Fruit fly (Drosophila melanogaster) whole organism, wandering third instar larva: ENCODE measurements around the gene CG46467.
A peak's percentile ranks its signal among the peaks of the same experiment; 100 is the strongest.

Experiments
- CG32264 ChIP-seq: fragments of 200-800 bp; sonication (Bioruptor generic); optimal IDR thresholded peaks from 2 replicates; lab custom pipeline; 2016; ENCODE audit warnings: missing biosample characterization, missing genetic modification characterization
- CG9705 ChIP-seq: fragments of 200-800 bp; sonication (Bioruptor generic); optimal IDR thresholded peaks from 2 replicates; lab custom pipeline; 2018; ENCODE audit warnings: missing biosample characterization, mild to moderate bottlenecking, missing genetic modification characterization
- CrebA ChIP-seq: fragments of 200-800 bp; sonication (Bioruptor generic); optimal IDR thresholded peaks from 2 replicates; lab custom pipeline; 2016; ENCODE audit warnings: missing biosample characterization, mild to moderate bottlenecking, missing genetic modification characterization, borderline replicate concordance
- Dfd ChIP-seq: fragments of >200 bp; optimal IDR thresholded peaks from 2 replicates; lab custom pipeline; 2017; ENCODE audit warnings: missing biosample characterization, missing genetic modification characterization
- GATAd ChIP-seq: sonication (Bioruptor generic); optimal IDR thresholded peaks from 2 replicates; lab custom pipeline; 2016; ENCODE audit warnings: missing biosample characterization, missing genetic modification characterization
- HLH106 ChIP-seq: fragments of 200-800 bp; optimal IDR thresholded peaks from 3 replicates; lab custom pipeline; 2019; ENCODE audit warnings: missing biosample characterization, mild to moderate bottlenecking, missing genetic modification characterization, moderate library complexity
- Hnf4 ChIP-seq: fragments of 200-800 bp; sonication (Bioruptor generic); optimal IDR thresholded peaks from 2 replicates; lab custom pipeline; 2016; ENCODE audit warnings: missing biosample characterization, mild to moderate bottlenecking, missing genetic modification characterization
- Hr78 ChIP-seq: fragments of >200 bp; optimal IDR thresholded peaks from 2 replicates; lab custom pipeline; 2017; ENCODE audit warnings: missing biosample characterization, missing genetic modification characterization
- Hr83 ChIP-seq: fragments of 200-300 bp; sonication (Bioruptor generic); optimal IDR thresholded peaks from 2 replicates; lab custom pipeline; 2016; ENCODE audit warnings: missing biosample characterization, mild to moderate bottlenecking, missing genetic modification characterization, moderate library complexity; ENCODE audit not compliant: poor library complexity, severe bottlenecking
- Jra ChIP-seq: sonication (Bioruptor generic); optimal IDR thresholded peaks from 2 replicates; lab custom pipeline; 2016; ENCODE audit warnings: missing biosample characterization, missing genetic modification characterization
- Mio ChIP-seq: sonication (Bioruptor generic); optimal IDR thresholded peaks from 2 replicates; lab custom pipeline; 2016; ENCODE audit warnings: missing biosample characterization, missing genetic modification characterization
- N ChIP-seq: fragments of >200 bp; optimal IDR thresholded peaks from 2 replicates; lab custom pipeline; 2018; ENCODE audit warnings: missing biosample characterization, missing external identifiers, missing genetic modification characterization
- OdsH ChIP-seq: fragments of 200-800 bp; sonication (Bioruptor generic); optimal IDR thresholded peaks from 2 replicates; lab custom pipeline; 2016; ENCODE audit warnings: missing biosample characterization, mild to moderate bottlenecking, missing genetic modification characterization
- Rel ChIP-seq, 2 experiments: fragments of 200-800 bp; sonication (Bioruptor generic) in 1 of 2; optimal IDR thresholded peaks; 2 replicates in 1 of 2; 3 replicates in 1 of 2; lab custom pipeline; 2016 to 2019; ENCODE audit warnings: mild to moderate bottlenecking in 2 of 2, missing biosample characterization in 2 of 2, missing genetic modification characterization in 2 of 2, moderate library complexity in 1 of 2
- Sp1 ChIP-seq: fragments of 200-800 bp; sonication (Bioruptor generic); optimal IDR thresholded peaks from 3 replicates; lab custom pipeline; 2019; ENCODE audit warnings: missing biosample characterization, mild to moderate bottlenecking, missing genetic modification characterization, moderate library complexity
- Vsx2 ChIP-seq: fragments of 200-300, 225-300 bp; sonication (Bioruptor generic); optimal IDR thresholded peaks from 2 replicates; lab custom pipeline; 2018; ENCODE audit warnings: missing biosample characterization, missing genetic modification characterization; ENCODE audit not compliant: partially characterized antibody
- br ChIP-seq: fragments of 200-800 bp; sonication (Bioruptor generic); optimal IDR thresholded peaks from 2 replicates; lab custom pipeline; 2016; ENCODE audit warnings: missing biosample characterization, missing genetic modification characterization
- dl ChIP-seq, 2 experiments: fragments of 175-275, 200-275 bp in 1 of 2; fragments of 200-275 bp in 1 of 2; sonication (Bioruptor generic); optimal IDR thresholded peaks; lab custom pipeline; 2018; ENCODE audit warnings: mild to moderate bottlenecking in 2 of 2, missing biosample characterization in 2 of 2, missing genetic modification characterization in 2 of 2, moderate library complexity in 2 of 2; ENCODE audit not compliant: partially characterized antibody in 2 of 2, insufficient read depth in 1 of 2
- dsf ChIP-seq: sonication (Bioruptor generic); optimal IDR thresholded peaks from 2 replicates; lab custom pipeline; 2016; ENCODE audit warnings: missing biosample characterization, missing genetic modification characterization, borderline replicate concordance
- foxo ChIP-seq, 2 experiments: fragments of 200-800 bp; sonication (Bioruptor generic); optimal IDR thresholded peaks; 2 replicates in 1 of 2; 3 replicates in 1 of 2; lab custom pipeline; 2016 to 2017; ENCODE audit warnings: missing biosample characterization in 2 of 2, missing genetic modification characterization in 2 of 2
- fru ChIP-seq: fragments of 200-800 bp; sonication (Bioruptor generic); optimal IDR thresholded peaks from 3 replicates; lab custom pipeline; 2016; ENCODE audit warnings: missing biosample characterization, mild to moderate bottlenecking, missing genetic modification characterization
- h ChIP-seq: fragments of 200-800 bp; sonication (Bioruptor generic); optimal IDR thresholded peaks from 3 replicates; lab custom pipeline; 2016; ENCODE audit warnings: missing biosample characterization, mild to moderate bottlenecking, missing genetic modification characterization
- pan ChIP-seq: fragments of >200 bp; optimal IDR thresholded peaks from 2 replicates; lab custom pipeline; 2017
- psq ChIP-seq: fragments of 200-800 bp; sonication (Bioruptor generic); optimal IDR thresholded peaks from 3 replicates; lab custom pipeline; 2017; ENCODE audit warnings: missing biosample characterization, mild to moderate bottlenecking, missing genetic modification characterization, moderate library complexity
- sage ChIP-seq: fragments of 200-800 bp; sonication (Bioruptor generic); optimal IDR thresholded peaks from 2 replicates; lab custom pipeline; 2016; ENCODE audit warnings: missing biosample characterization, mild to moderate bottlenecking, missing genetic modification characterization
- sv ChIP-seq: fragments of 200-800 bp; sonication (Bioruptor generic); optimal IDR thresholded peaks from 3 replicates; lab custom pipeline; 2016; ENCODE audit warnings: missing biosample characterization, missing genetic modification characterization
- tai ChIP-seq: sonication (Bioruptor generic); optimal IDR thresholded peaks from 2 replicates; lab custom pipeline; 2016; ENCODE audit warnings: missing biosample characterization, missing genetic modification characterization

Gene CG46467

DNA sequence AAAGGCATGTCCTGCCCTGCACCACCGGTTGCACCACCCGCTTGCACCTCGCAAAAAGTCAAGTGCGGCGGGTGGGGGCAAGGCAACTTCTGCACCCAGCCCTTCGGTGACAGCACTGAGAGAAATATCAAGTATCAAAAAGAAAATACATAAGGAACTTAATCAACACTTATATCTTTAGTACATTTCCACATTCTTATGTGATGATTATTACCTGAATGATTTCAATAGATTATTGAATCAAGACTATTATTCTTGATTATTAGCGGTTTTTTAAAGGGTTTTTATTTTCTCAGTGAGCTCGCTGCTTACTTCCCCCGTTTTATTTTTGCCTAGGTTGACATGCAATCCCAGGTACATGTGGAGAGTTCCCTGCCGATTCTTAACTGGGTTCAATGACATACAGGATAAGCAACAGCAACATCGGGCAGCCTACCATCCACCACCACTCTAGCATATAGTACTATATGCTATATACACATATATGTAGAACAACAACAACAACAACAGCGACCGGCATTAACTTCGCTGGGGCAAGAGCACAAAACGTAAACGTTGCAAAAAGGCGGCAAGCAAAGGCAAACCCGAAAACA is 91.7 kb downstream of the CG46467 start:
- TF ChIP-seq h (GFP tag; lab: Kevin White, UChicago) (peak; percentile 4), Hr83 (GFP tag; lab: Kevin White, UChicago) (no peak), Jra (no peak), dsf (GFP tag; lab: Kevin White, UChicago) (no peak), CG9705 (GFP tag; lab: Kevin White, UChicago) (no peak), Mio (no peak), fru (peak; percentile 27), pan (lab: Kevin White, UChicago) (no peak), GATAd (GFP tag; lab: Kevin White, UChicago) (no peak), OdsH (GFP tag; lab: Kevin White, UChicago) (no peak), CrebA (GFP tag; lab: Kevin White, UChicago) (no peak), Vsx2 (GFP tag; lab: Kevin White, UChicago) (no peak), dl (GFP tag; optimal IDR thresholded peaks at IDR 0.05; lab: Kevin White, UChicago; ENCODE audit: insufficient read depth in 1 of 2, partially characterized antibody in 2 of 2) (no peak), CG32264 (GFP tag; lab: Kevin White, UChicago) (no peak), foxo (GFP tag; optimal IDR thresholded peaks at IDR 0.05; lab: Kevin White, UChicago) (peak in 1 of 2 experiments; percentile 28), psq (GFP tag; lab: Kevin White, UChicago) (no peak), Sp1 (no peak), Dfd (GFP tag; lab: Kevin White, UChicago) (no peak)

dm6 chr3R:9968239-9968638 is 93.8 kb downstream of the CG46467 start:
- peak; percentile 70 for TF ChIP-seq CrebA (GFP tag; lab: Kevin White, UChicago)
- peak; percentile 16 for TF ChIP-seq Hr83 (GFP tag; lab: Kevin White, UChicago)
- TF ChIP-seq br = no peak
- no peak for TF ChIP-seq CG32264 (GFP tag; lab: Kevin White, UChicago)
- TF ChIP-seq N (GFP tag; lab: Kevin White, UChicago) = no peak
- TF ChIP-seq OdsH (GFP tag; lab: Kevin White, UChicago) = no peak
- TF ChIP-seq Vsx2 (GFP tag; lab: Kevin White, UChicago) = no peak
- TF ChIP-seq Hr78 = no peak
- no peak for TF ChIP-seq tai (GFP tag; lab: Kevin White, UChicago)
- peak; percentile 43 for TF ChIP-seq fru
- TF ChIP-seq h (GFP tag; lab: Kevin White, UChicago) = peak; percentile 53
- peak; percentile 20 for TF ChIP-seq Hnf4 (GFP tag; lab: Kevin White, UChicago)
- TF ChIP-seq Sp1 = no peak
- TF ChIP-seq Rel (GFP tag; optimal IDR thresholded peaks at IDR 0.05; lab: Kevin White, UChicago) = no peak
- TF ChIP-seq Rel (tag; optimal IDR thresholded peaks at IDR 0.05; lab: Kevin White, UChicago) = peak; percentile 84
- TF ChIP-seq sv (GFP tag; lab: Kevin White, UChicago) = no peak

dm6 chr3R:9968827-9969675 is 94.6 kb downstream of the CG46467 start:
- TF ChIP-seq psq (GFP tag; lab: Kevin White, UChicago) = peak; percentile 20
- TF ChIP-seq dl (GFP tag; optimal IDR thresholded peaks at IDR 0.05; lab: Kevin White, UChicago; ENCODE audit: insufficient read depth in 1 of 2, partially characterized antibody in 2 of 2) = no peak
- peak; percentile 81 for TF ChIP-seq h (GFP tag; lab: Kevin White, UChicago)
- TF ChIP-seq Jra = peak; percentile 21
- no peak for TF ChIP-seq OdsH (GFP tag; lab: Kevin White, UChicago)
- TF ChIP-seq HLH106 = no peak
- peak; percentile 36 for TF ChIP-seq CrebA (GFP tag; lab: Kevin White, UChicago)
- TF ChIP-seq br = peak; percentile 24
- TF ChIP-seq Hr83 (GFP tag; lab: Kevin White, UChicago) = peak; percentile 33
- TF ChIP-seq pan (lab: Kevin White, UChicago) = no peak
- no peak for TF ChIP-seq sage (GFP tag; lab: Kevin White, UChicago)
- peak; percentile 70 for TF ChIP-seq Hnf4 (GFP tag; lab: Kevin White, UChicago)
- TF ChIP-seq Dfd (GFP tag; lab: Kevin White, UChicago) = no peak
- TF ChIP-seq Rel (GFP tag; optimal IDR thresholded peaks at IDR 0.05; lab: Kevin White, UChicago) = no peak
- peak; percentile 98 for TF ChIP-seq Rel (tag; optimal IDR thresholded peaks at IDR 0.05; lab: Kevin White, UChicago)

dm6 chr3R:9977494-9977893 is 103.0 kb downstream of the CG46467 start:
- TF ChIP-seq foxo (GFP tag; optimal IDR thresholded peaks at IDR 0.05; lab: Kevin White, UChicago) (peak in 1 of 2 experiments; percentile 1), CrebA (GFP tag; lab: Kevin White, UChicago) (no peak), N (GFP tag; lab: Kevin White, UChicago) (no peak)
